Worm (Caenorhabditis elegans): Measurements from ENCODE around the gene lec-9.
A peak's percentile ranks its signal among the peaks of the same experiment; 100 is the strongest.

The lec-9 gene

DNA sequence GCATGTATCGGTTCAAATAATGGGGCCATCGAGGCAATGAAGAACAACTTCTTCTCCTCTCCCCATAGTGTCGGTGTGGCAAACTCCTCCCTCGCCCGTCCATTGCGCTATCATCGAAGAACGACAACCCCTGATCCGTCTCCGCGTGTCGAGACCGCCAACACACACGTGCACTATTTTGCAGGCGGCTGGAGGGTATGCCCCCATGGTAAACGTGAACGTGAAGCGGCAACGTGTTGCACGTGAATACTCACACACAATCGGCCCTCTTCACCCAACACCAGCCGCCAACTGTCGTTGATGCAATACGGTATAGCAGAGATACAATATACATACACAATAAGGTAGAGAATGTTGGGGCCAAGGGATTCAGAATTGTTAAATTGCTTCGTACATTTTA is 32.9 kb downstream of the lec-9 start (continued):
- TF ChIP-seq zip-2 (tag; optimal IDR thresholded peaks at IDR 0.05) (no peak), snpc-1.2 (GFP tag; IDR thresholded peaks at IDR 0.05) (no peak), zfp-2 (tag; optimal IDR thresholded peaks at IDR 0.05) (no peak), attf-4 (tag; optimal IDR thresholded peaks at IDR 0.05) (no peak), tag-97 (GFP tag; IDR thresholded peaks at IDR 0.05) (no peak), dmd-6 (GFP tag; IDR thresholded peaks at IDR 0.05) (peak; percentile 89), aly-2 (tag; optimal IDR thresholded peaks at IDR 0.05) (no peak), hlh-11 (tag; optimal IDR thresholded peaks at IDR 0.05) (peak; percentile 91), lir-3 (tag; optimal IDR thresholded peaks at IDR 0.05) (no peak), unc-130 (GFP tag; optimal IDR thresholded peaks at IDR 0.05) (no peak), nhr-48 (tag; optimal IDR thresholded peaks at IDR 0.05) (peak; percentile 95), fos-1 (tag; optimal IDR thresholded peaks at IDR 0.05) (no peak), nhr-25 (tag; optimal IDR thresholded peaks at IDR 0.05; ENCODE audit: borderline replicate concordance, insufficient read depth) (no peak), unc-62 (GFP tag; optimal IDR thresholded peaks at IDR 0.05 in 1 of 2) (peak in 1 of 2 experiments; percentile 95), unc-62 (tag; optimal IDR thresholded peaks at IDR 0.05) (no peak), pqm-1 (tag; optimal IDR thresholded peaks at IDR 0.05) (no peak), mdl-1 (tag; optimal IDR thresholded peaks at IDR 0.05) (peak; percentile 85 to 88), daf-8 (GFP tag; IDR thresholded peaks at IDR 0.05) (no peak), nhr-10 (tag; optimal IDR thresholded peaks at IDR 0.05) (no peak), skn-1 (tag; optimal IDR thresholded peaks at IDR 0.05) (no peak), daf-12 (tag; optimal IDR thresholded peaks at IDR 0.05) (no peak), ces-1 (GFP tag; optimal IDR thresholded peaks at IDR 0.05) (no peak), mxl-2 (GFP tag; conservative IDR thresholded peaks at IDR 0.05) (peak; percentile 98), ceh-32 (tag; optimal IDR thresholded peaks at IDR 0.05; ENCODE audit: poor library complexity) (no peak), dpl-1 (GFP tag; optimal IDR thresholded peaks at IDR 0.05) (no peak), spr-1 (tag; optimal IDR thresholded peaks at IDR 0.05) (peak; percentile 19), zag-1 (tag; optimal IDR thresholded peaks at IDR 0.05) (no peak), lin-38 (GFP tag; IDR thresholded peaks at IDR 0.05) (no peak), vab-7 (GFP tag; IDR thresholded peaks at IDR 0.05) (no peak), hif-1 (tag; optimal IDR thresholded peaks at IDR 0.05) (peak; percentile 45 to 83), daf-16 (GFP tag; optimal IDR thresholded peaks at IDR 0.05) (peak in 1 of 2 experiments; percentile 50), daf-16 (tag; optimal IDR thresholded peaks at IDR 0.05) (peak; percentile 43), ztf-7 (tag; optimal IDR thresholded peaks at IDR 0.05) (no peak), gei-8 (GFP tag; optimal IDR thresholded peaks at IDR 0.05) (peak; percentile 87), nhr-77 (tag; optimal IDR thresholded peaks at IDR 0.05) (no peak), F37D6.2 (tag; optimal IDR thresholded peaks at IDR 0.05) (no peak), ceh-28 (tag; optimal IDR thresholded peaks at IDR 0.05) (no peak), hmg-1.1 (GFP tag; IDR thresholded peaks at IDR 0.05) (peak; percentile 35; the same call in 1 of the 2 replicates), Y75B8A.6 (GFP tag; IDR thresholded peaks at IDR 0.05) (no peak), nhr-11 (tag; optimal IDR thresholded peaks at IDR 0.05) (peak; percentile 38), ZK546.5 (tag; optimal IDR thresholded peaks at IDR 0.05) (no peak), jun-1 (tag; optimal IDR thresholded peaks at IDR 0.05) (no peak), lim-7 (GFP tag; IDR thresholded peaks at IDR 0.05) (no peak), arid-1 (GFP tag; conservative IDR thresholded peaks at IDR 0.05) (no peak), R02D3.7 (tag; optimal IDR thresholded peaks at IDR 0.05) (no peak), lin-29 (GFP tag; IDR thresholded peaks at IDR 0.05) (no peak), zfp-3 (GFP tag; conservative IDR thresholded peaks at IDR 0.05) (no peak), nhr-42 (GFP tag; IDR thresholded peaks at IDR 0.05) (no peak), dve-1 (tag; optimal IDR thresholded peaks at IDR 0.05; ENCODE audit: insufficient read depth) (peak; percentile 29), set-16 (GFP tag; IDR thresholded peaks at IDR 0.05) (peak; percentile 43; the same call in 1 of the 2 replicates), nhr-237 (tag; optimal IDR thresholded peaks at IDR 0.05) (no peak), snpc-4 (tag; optimal IDR thresholded peaks at IDR 0.05) (no peak), nhr-28 (tag; optimal IDR thresholded peaks at IDR 0.05) (peak; percentile 78)
